Fruit fly (Drosophila melanogaster) whole organism, embryonic: Measurements from ENCODE around the gene nol.

Source experiments
- Blimp-1 ChIP-seq: fragments of 200-800 bp; sonication (Bioruptor generic); optimal IDR thresholded peaks from 3 replicates; lab custom pipeline; 2018; ENCODE audit warnings: missing biosample characterization, missing genetic modification characterization, mild to moderate bottlenecking, moderate library complexity, missing genetic modification reagents
- Bteb2 ChIP-seq: fragments of 200-800 bp; sonication (Bioruptor generic); optimal IDR thresholded peaks from 2 replicates; lab custom pipeline; 2016; ENCODE audit warnings: missing biosample characterization, missing genetic modification characterization
- CG12104 ChIP-seq: fragments of 200-800 bp; sonication (Bioruptor generic); optimal IDR thresholded peaks from 3 replicates; lab custom pipeline; 2016; ENCODE audit warnings: missing biosample characterization, missing genetic modification characterization
- CG12155 ChIP-seq: fragments of 200-800 bp; sonication (Bioruptor generic); optimal IDR thresholded peaks from 3 replicates; lab custom pipeline; 2016; ENCODE audit warnings: missing biosample characterization, missing genetic modification characterization
- CG13894 ChIP-seq: fragments of 200-800 bp; sonication (Bioruptor generic); optimal IDR thresholded peaks from 3 replicates; lab custom pipeline; 2018; ENCODE audit warnings: missing biosample characterization, mild to moderate bottlenecking, missing genetic modification characterization, moderate library complexity
- CG17829 ChIP-seq: fragments of 200-800 bp; optimal IDR thresholded peaks from 2 replicates; lab custom pipeline; 2019; ENCODE audit warnings: missing biosample characterization, mild to moderate bottlenecking, missing genetic modification characterization, moderate library complexity
- CG17912 ChIP-seq: fragments of 200-800 bp; sonication (Bioruptor generic); optimal IDR thresholded peaks from 2 replicates; lab custom pipeline; 2018; ENCODE audit warnings: missing biosample characterization, mild to moderate bottlenecking, missing genetic modification characterization
- CG2116 ChIP-seq: fragments of 200-800 bp; sonication (Bioruptor generic); optimal IDR thresholded peaks from 3 replicates; lab custom pipeline; 2018; ENCODE audit warnings: missing biosample characterization, mild to moderate bottlenecking, missing genetic modification characterization
- CG2712 ChIP-seq: fragments of 200-800 bp; optimal IDR thresholded peaks from 3 replicates; lab custom pipeline; 2019; ENCODE audit warnings: missing biosample characterization, mild to moderate bottlenecking, missing genetic modification characterization, moderate library complexity
- CG2875 ChIP-seq: fragments of 200-800 bp; sonication (Bioruptor generic); optimal IDR thresholded peaks from 2 replicates; lab custom pipeline; 2017; ENCODE audit warnings: missing biosample characterization, mild to moderate bottlenecking, missing genetic modification characterization, missing genetic modification reagents
- CG30403 ChIP-seq: fragments of 200-800 bp; sonication (Bioruptor generic); optimal IDR thresholded peaks from 3 replicates; lab custom pipeline; 2016; ENCODE audit warnings: missing biosample characterization, missing genetic modification characterization
- CG3281 ChIP-seq: fragments of 200-800 bp; sonication (Bioruptor generic); optimal IDR thresholded peaks from 3 replicates; lab custom pipeline; 2017; ENCODE audit warnings: missing biosample characterization, mild to moderate bottlenecking, missing genetic modification characterization
- CG33557 ChIP-seq: fragments of 200-800 bp; sonication (Bioruptor generic); optimal IDR thresholded peaks from 2 replicates; lab custom pipeline; 2019; ENCODE audit warnings: missing biosample characterization, mild to moderate bottlenecking, missing genetic modification characterization, moderate library complexity
- CG3726 ChIP-seq: fragments of 200-800 bp; sonication (Bioruptor generic); IDR thresholded peaks from 3 replicates; pipeline ENCODE4, ENCODE4 v1.3.6; 2022; ENCODE audit warnings: missing biosample characterization, missing genetic modification characterization
- CG4282 ChIP-seq: fragments of 200-800 bp; sonication (Bioruptor generic); optimal IDR thresholded peaks from 2 replicates; lab custom pipeline; 2016; ENCODE audit warnings: missing biosample characterization, missing genetic modification characterization
- CG6791 ChIP-seq: fragments of 200-800 bp; sonication (Bioruptor generic); IDR thresholded peaks from 3 replicates; pipeline ENCODE4 v1.3.6; 2022; ENCODE audit warnings: missing biosample characterization, missing genetic modification characterization; ENCODE audit not compliant: partially characterized antibody
- CG7745 ChIP-seq: fragments of 200-800 bp; sonication (Bioruptor generic); optimal IDR thresholded peaks from 2 replicates; lab custom pipeline; 2018; ENCODE audit warnings: missing biosample characterization, mild to moderate bottlenecking, missing genetic modification characterization, moderate library complexity
- CG7987 ChIP-seq: fragments of 200-800 bp; sonication (Bioruptor generic); optimal IDR thresholded peaks from 2 replicates; lab custom pipeline; 2018; ENCODE audit warnings: missing biosample characterization, mild to moderate bottlenecking, missing genetic modification characterization, moderate library complexity
- CG8478 ChIP-seq: fragments of >200 bp; optimal IDR thresholded peaks from 2 replicates; lab custom pipeline; 2018
- CG8924 ChIP-seq: fragments of 200-800 bp; optimal IDR thresholded peaks from 3 replicates; lab custom pipeline; 2019; ENCODE audit warnings: missing biosample characterization, mild to moderate bottlenecking, missing genetic modification characterization, moderate library complexity
- CHES-1-like ChIP-seq: fragments of 200-800 bp; sonication (Bioruptor generic); optimal IDR thresholded peaks from 2 replicates; lab custom pipeline; 2016; ENCODE audit warnings: missing biosample characterization, missing genetic modification characterization
- Doc2 ChIP-seq: fragments of 200-800 bp; sonication (Bioruptor generic); IDR thresholded peaks from 2 replicates; pipeline ENCODE4 v1.3.6; 2022; ENCODE audit warnings: missing biosample characterization, missing genetic modification characterization
- Drgx ChIP-seq: fragments of 200-800 bp; sonication (Bioruptor generic); IDR thresholded peaks from 2 replicates; pipeline ENCODE4 v1.3.6; 2022; ENCODE audit warnings: missing biosample characterization, missing genetic modification characterization
- E2f1 ChIP-seq: fragments of 200-800 bp; sonication (Bioruptor generic); IDR thresholded peaks from 2 replicates; pipeline ENCODE4 v1.3.6; 2022; ENCODE audit warnings: missing biosample characterization, missing genetic modification characterization
- E2f2 ChIP-seq: fragments of 200-800 bp; sonication (Bioruptor generic); IDR thresholded peaks from 2 replicates; pipeline ENCODE4 v1.3.6; 2022; ENCODE audit warnings: missing biosample characterization, missing genetic modification characterization
- GATAe ChIP-seq: fragments of 200-800 bp; sonication (Bioruptor generic); conservative IDR thresholded peaks from 2 replicates; pipeline ENCODE4 v1.3.6; 2022; ENCODE audit warnings: missing biosample characterization, missing genetic modification characterization
- Gsc ChIP-seq: fragments of 200-800 bp; sonication (Bioruptor generic); IDR thresholded peaks from 2 replicates; pipeline ENCODE4 v1.3.6; 2022; ENCODE audit warnings: missing biosample characterization, missing genetic modification characterization
- Gug ChIP-seq: fragments of 200-800 bp; sonication (Bioruptor generic); IDR thresholded peaks from 4 replicates; pipeline ENCODE4 v1.3.6; 2022; ENCODE audit warnings: missing biosample characterization, missing genetic modification characterization
- Oli ChIP-seq: fragments of 200-800 bp; sonication (Bioruptor generic); optimal IDR thresholded peaks from 2 replicates; lab custom pipeline; 2018; ENCODE audit warnings: missing biosample characterization, mild to moderate bottlenecking, missing genetic modification characterization, moderate library complexity
- Sry-δ ChIP-seq: fragments of 200-800 bp; sonication (Bioruptor generic); optimal IDR thresholded peaks from 2 replicates; lab custom pipeline; 2016; ENCODE audit warnings: missing biosample characterization, missing genetic modification characterization
- Taf1 ChIP-seq: fragments of 200-800 bp; sonication (Bioruptor generic); IDR thresholded peaks from 2 replicates; pipeline ENCODE4 v1.3.6; 2022; ENCODE audit warnings: missing biosample characterization, missing genetic modification characterization
- Xbp1 ChIP-seq: fragments of 200-800 bp; sonication (Bioruptor generic); optimal IDR thresholded peaks from 3 replicates; lab custom pipeline; 2016; ENCODE audit warnings: missing biosample characterization, mild to moderate bottlenecking, missing genetic modification characterization
- abd-A ChIP-seq: fragments of 200-800 bp; sonication (Bioruptor generic); optimal IDR thresholded peaks from 3 replicates; lab custom pipeline; 2019; ENCODE audit warnings: missing biosample characterization, mild to moderate bottlenecking, missing genetic modification characterization, moderate library complexity
- bowl ChIP-seq: fragments of 200-800 bp; sonication (Bioruptor generic); IDR thresholded peaks from 2 replicates; pipeline ENCODE4 v1.3.6; 2022; ENCODE audit warnings: missing biosample characterization, missing genetic modification characterization
- da ChIP-seq: fragments of 200-800 bp; sonication (Bioruptor generic); optimal IDR thresholded peaks from 2 replicates; lab custom pipeline; 2016; ENCODE audit warnings: missing biosample characterization, missing genetic modification characterization
- eyg ChIP-seq: fragments of 200-800 bp; sonication (Bioruptor generic); optimal IDR thresholded peaks from 3 replicates; lab custom pipeline; 2016; ENCODE audit warnings: missing biosample characterization, missing genetic modification characterization
- gcm ChIP-seq: fragments of 200-800 bp; sonication (Bioruptor generic); optimal IDR thresholded peaks from 2 replicates; lab custom pipeline; 2019; ENCODE audit warnings: missing biosample characterization, mild to moderate bottlenecking, missing genetic modification characterization, moderate library complexity
- grn ChIP-seq: fragments of 200-800 bp; sonication (Bioruptor generic); optimal IDR thresholded peaks from 3 replicates; lab custom pipeline; 2017; ENCODE audit warnings: missing biosample characterization, missing genetic modification characterization
- ind ChIP-seq: fragments of 200-800 bp; sonication (Bioruptor generic); optimal IDR thresholded peaks from 3 replicates; lab custom pipeline; 2016; ENCODE audit warnings: missing biosample characterization, missing genetic modification characterization
- mld ChIP-seq: fragments of 200-800 bp; sonication (Bioruptor generic); IDR thresholded peaks from 3 replicates; pipeline ENCODE4 v1.3.6; 2022; ENCODE audit warnings: missing biosample characterization, missing genetic modification characterization; ENCODE audit not compliant: partially characterized antibody
- otp ChIP-seq: fragments of 200-800 bp; sonication (Bioruptor generic); IDR thresholded peaks from 3 replicates; pipeline ENCODE4, ENCODE4 v1.3.6; 2022; ENCODE audit warnings: missing biosample characterization, missing genetic modification characterization
- pros ChIP-seq: fragments of 200-800 bp; sonication (Bioruptor generic); optimal IDR thresholded peaks from 3 replicates; lab custom pipeline; 2019; ENCODE audit warnings: missing biosample characterization, mild to moderate bottlenecking, missing genetic modification characterization, moderate library complexity
- salm ChIP-seq: fragments of 200-800 bp; sonication (Bioruptor generic); optimal IDR thresholded peaks from 2 replicates; lab custom pipeline; 2018; ENCODE audit warnings: missing biosample characterization, mild to moderate bottlenecking, missing genetic modification characterization
- sd ChIP-seq: fragments of 200-800 bp; sonication (Bioruptor generic); optimal IDR thresholded peaks from 3 replicates; lab custom pipeline; 2018; ENCODE audit warnings: missing biosample characterization, mild to moderate bottlenecking, missing genetic modification characterization, moderate library complexity
- sens-2 ChIP-seq: fragments of 200-800 bp; sonication (Bioruptor generic); IDR thresholded peaks from 2 replicates; pipeline ENCODE4 v1.3.6; 2022; ENCODE audit warnings: missing biosample characterization, missing genetic modification characterization
- sob ChIP-seq: fragments of 200-800 bp; sonication (Bioruptor generic); IDR thresholded peaks from 2 replicates; pipeline ENCODE4 v1.3.6; 2022; ENCODE audit warnings: missing biosample characterization, missing genetic modification characterization
- ssp ChIP-seq: fragments of 200-800 bp; sonication (Bioruptor generic); IDR thresholded peaks from 2 replicates; pipeline ENCODE4 v1.3.6; 2022; ENCODE audit warnings: missing biosample characterization, missing genetic modification characterization
- stc ChIP-seq: fragments of 200-800 bp; sonication (Bioruptor generic); IDR thresholded peaks from 2 replicates; pipeline ENCODE4 v1.3.6; 2022; ENCODE audit warnings: missing biosample characterization, missing genetic modification characterization
- stwl ChIP-seq: fragments of 200-800 bp; sonication (Bioruptor generic); optimal IDR thresholded peaks from 3 replicates; lab custom pipeline; 2018; ENCODE audit warnings: missing biosample characterization, mild to moderate bottlenecking, missing genetic modification characterization, moderate library complexity
- trem ChIP-seq: fragments of 200-800 bp; optimal IDR thresholded peaks from 3 replicates; lab custom pipeline; 2019; ENCODE audit warnings: missing biosample characterization, mild to moderate bottlenecking, missing genetic modification characterization, moderate library complexity
- vvl ChIP-seq: fragments of 200-800 bp; sonication (Bioruptor generic); IDR thresholded peaks from 2 replicates; pipeline ENCODE4 v1.3.6; 2022; ENCODE audit warnings: missing biosample characterization, missing genetic modification characterization
- z ChIP-seq: fragments of 200-800 bp; sonication (Bioruptor generic); IDR thresholded peaks from 3 replicates; pipeline ENCODE4 v1.3.6; 2022; ENCODE audit warnings: missing biosample characterization, missing genetic modification characterization
- zen ChIP-seq: fragments of 200-800 bp; sonication (Bioruptor generic); optimal IDR thresholded peaks from 3 replicates; lab custom pipeline; 2018; ENCODE audit warnings: missing biosample characterization, mild to moderate bottlenecking, missing genetic modification characterization, moderate library complexity

The nol gene

DNA sequence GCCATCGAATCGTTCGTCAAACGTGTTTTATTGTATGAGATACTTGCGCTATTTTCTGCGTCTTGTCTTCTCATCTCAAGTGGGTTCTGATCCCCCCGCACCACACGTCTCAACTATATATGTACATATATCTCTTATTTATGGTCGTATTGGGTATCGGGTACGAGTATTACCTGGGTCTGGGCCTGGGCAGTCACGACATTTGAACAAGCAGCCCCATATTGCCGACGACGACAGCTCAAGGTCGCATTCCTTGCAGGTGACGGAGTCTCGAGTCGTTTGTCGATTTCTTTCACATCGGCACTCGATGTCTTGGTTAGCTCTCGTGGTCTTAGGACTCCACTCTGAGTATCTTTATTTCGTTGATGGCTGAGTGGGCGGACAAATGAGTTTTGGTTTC lies 14.4 kb downstream of the nol start:
- TF ChIP-seq bowl, result 0 out of 2 replicates have a peak, but pooled peaks have one; percentile 10
- TF ChIP-seq CG2712 (tag; lab: Kevin White, UChicago), result no peak
- no peak for TF ChIP-seq z (GFP tag; lab: Robert Waterston, UW)
- TF ChIP-seq sd, result peak; percentile 92
- no peak for TF ChIP-seq E2f1
- no peak for TF ChIP-seq CHES-1-like
- TF ChIP-seq ssp (GFP tag; lab: Robert Waterston, UW), result no peak
- TF ChIP-seq stc, result no peak
- TF ChIP-seq CG3281, result no peak
- TF ChIP-seq Drgx (GFP tag; lab: Robert Waterston, UW), result no peak
- peak; percentile 85 for TF ChIP-seq CG13894 (tag; lab: Kevin White, UChicago)
- no peak for TF ChIP-seq CG8478
- no peak for TF ChIP-seq CG7745 (tag; lab: Kevin White, UChicago)
- TF ChIP-seq Doc2 (GFP tag; lab: Robert Waterston, UW), result no peak
- no peak for TF ChIP-seq sob (GFP tag; lab: Robert Waterston, UW)
- TF ChIP-seq otp (GFP tag; lab: Robert Waterston, UW), result no peak
- TF ChIP-seq CG8924 (tag; lab: Kevin White, UChicago), result no peak
- no peak for TF ChIP-seq Sry-δ
- no peak for TF ChIP-seq sens-2 (GFP tag; lab: Robert Waterston, UW)
- TF ChIP-seq CG17912, result no peak
- no peak for TF ChIP-seq GATAe (GFP tag; lab: Robert Waterston, UW)
- no peak for TF ChIP-seq Xbp1
- no peak for TF ChIP-seq stwl (tag; lab: Kevin White, UChicago)
- TF ChIP-seq CG7987 (GFP tag; lab: Kevin White, UChicago), result no peak
- no peak for TF ChIP-seq CG33557 (GFP tag; lab: Kevin White, UChicago)

DNA sequence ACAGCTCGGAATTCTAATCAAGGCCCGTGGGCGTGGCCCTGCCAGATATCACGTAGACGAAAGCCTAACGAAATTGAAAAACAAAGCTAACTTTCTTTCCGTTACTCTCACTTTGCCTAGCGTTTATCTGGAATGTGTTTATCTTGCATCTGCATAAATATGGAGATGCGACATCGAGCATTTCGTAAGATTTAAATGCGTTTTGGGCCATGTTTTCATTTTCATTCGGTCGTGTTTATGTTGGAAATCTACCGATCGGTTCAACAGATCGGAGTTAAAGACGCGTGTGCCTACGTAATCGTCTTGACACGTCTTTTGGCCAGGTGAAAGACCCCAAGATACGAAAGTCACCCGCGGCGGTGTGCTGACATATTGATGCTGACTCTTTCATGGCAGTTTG lies 17.0 kb downstream of the nol start:
- no peak for TF ChIP-seq CG7987 (GFP tag; lab: Kevin White, UChicago)
- peak; percentile 99 for TF ChIP-seq Blimp-1 (GFP tag; lab: Kevin White, UChicago)
- no peak for TF ChIP-seq zen (tag; lab: Kevin White, UChicago)
- TF ChIP-seq abd-A (tag; lab: Kevin White, UChicago), result peak; percentile 76
- TF ChIP-seq CG3726 (GFP tag; lab: Robert Waterston, UW), result no peak
- TF ChIP-seq Gsc (GFP tag; lab: Robert Waterston, UW), result no peak
- no peak for TF ChIP-seq CG2875
- no peak for TF ChIP-seq Bteb2
- no peak for TF ChIP-seq CG12155
- TF ChIP-seq eyg, result no peak
- TF ChIP-seq Oli (tag; lab: Kevin White, UChicago), result no peak
- TF ChIP-seq E2f2 (GFP tag; lab: Robert Waterston, UW), result no peak
- no peak for TF ChIP-seq salm (tag; lab: Kevin White, UChicago)
- no peak for TF ChIP-seq CG4282 (GFP tag; lab: Kevin White, UChicago)
- TF ChIP-seq CG30403 (GFP tag; lab: Kevin White, UChicago), result no peak
- no peak for TF ChIP-seq gcm
- no peak for TF ChIP-seq mld (GFP tag; lab: Robert Waterston, UW)
- TF ChIP-seq CG17829, result no peak
- TF ChIP-seq ind (GFP tag; lab: Kevin White, UChicago), result no peak
- no peak for TF ChIP-seq Taf1
- no peak for TF ChIP-seq CG2116 (GFP tag; lab: Kevin White, UChicago)
- no peak for TF ChIP-seq sens-2 (GFP tag; lab: Robert Waterston, UW)
- peak; percentile 82 for TF ChIP-seq grn (GFP tag; lab: Kevin White, UChicago)
- no peak for TF ChIP-seq CG6791 (GFP tag; lab: Robert Waterston, UW)
- no peak for TF ChIP-seq trem (tag; lab: Kevin White, UChicago)
- TF ChIP-seq CG12104, result no peak
- TF ChIP-seq da, result no peak
- TF ChIP-seq vvl (GFP tag; lab: Robert Waterston, UW), result peak; percentile 75; the same call in 1 of the 2 replicates
- peak; percentile 96 for TF ChIP-seq pros
- no peak for TF ChIP-seq Gug (GFP tag; lab: Robert Waterston, UW)
